Worm (Caenorhabditis elegans) whole organism, L4/young adult: ENCODE measurements around the gene T16G12.12.
"Not testable (repeated sequence)": the region's sequence is repeated elsewhere in the genome, so short reads cannot be mapped to it uniquely, and the experiment has no call there.

Source experiments
- W03F9.2 ChIP-seq: fragments of 150-350 bp; optimal IDR thresholded peaks from 2 replicates; lab custom pipeline; 2014; ENCODE audit warnings: missing biosample characterization, missing genetic modification characterization
- him-1 ChIP-seq: sonication (generic microtip); optimal IDR thresholded peaks from 2 replicates; lab custom pipeline; 2016; ENCODE audit warnings: missing genotype, missing genetic modification reagents, missing genetic modification characterization, missing compliant biosample characterization

DNA sequence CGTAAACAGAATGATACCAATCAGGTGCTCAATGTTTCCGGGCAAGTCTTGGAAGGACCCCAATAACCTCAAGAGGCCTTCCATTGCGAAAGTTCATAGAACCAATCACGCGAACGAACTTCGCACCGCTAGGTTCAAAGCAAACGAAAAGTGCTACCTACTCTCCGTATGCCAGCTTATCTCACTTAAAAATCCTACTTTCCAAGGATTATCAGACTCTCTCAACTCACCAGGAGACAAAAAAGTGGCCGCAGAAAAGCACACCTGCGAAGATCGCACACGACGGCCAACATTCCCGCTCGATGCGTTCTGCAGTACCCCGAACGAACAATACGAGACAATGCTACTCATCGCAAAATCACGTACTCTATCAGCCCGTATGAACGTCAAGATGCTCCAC, at the start of gene T16G12.12:
- not testable (repeated sequence) for TF ChIP-seq him-1, W03F9.2 (tag; lab: Kevin White, UChicago)
